Fruit fly (Drosophila melanogaster): ENCODE data around the gene CG31624.

CG31624 gene

dm6 chr2L:21214961-21215362 is 14.8 kb upstream of the CG31624 start (continued):
- TF ChIP-seq vvl (GFP tag; IDR thresholded peaks at IDR 0.05): peak; percentile 51; the same call in 1 of the 2 replicates
- TF ChIP-seq da (GFP tag; optimal IDR thresholded peaks at IDR 0.05): no peak
- no peak for TF ChIP-seq Max (GFP tag; optimal IDR thresholded peaks at IDR 0.05)
- TF ChIP-seq NfI (GFP tag; optimal IDR thresholded peaks at IDR 0.05): no peak
- TF ChIP-seq CG15479 (GFP tag; optimal IDR thresholded peaks at IDR 0.05): peak; percentile 21
- no peak for TF ChIP-seq CG8281 (tag; optimal IDR thresholded peaks at IDR 0.05)
- TF ChIP-seq CrebB (tag; optimal IDR thresholded peaks at IDR 0.05): no peak
- no peak for TF ChIP-seq CG30020 (tag; optimal IDR thresholded peaks at IDR 0.05)
- peak; percentile 42; the same call in 1 of the 2 replicates for TF ChIP-seq CG6272 (GFP tag; IDR thresholded peaks at IDR 0.05)
- peak; percentile 27 for TF ChIP-seq CG1233 (GFP tag; optimal IDR thresholded peaks at IDR 0.05)
- TF ChIP-seq az2 (GFP tag; optimal IDR thresholded peaks at IDR 0.05): no peak
- TF ChIP-seq danr (GFP tag; IDR thresholded peaks at IDR 0.05): no peak
- no peak for TF ChIP-seq sens-2 (GFP tag; IDR thresholded peaks at IDR 0.05)
- TF ChIP-seq CG10274 (GFP tag; optimal IDR thresholded peaks at IDR 0.05): no peak
- peak in 1 of 2 experiments; percentile 65 for TF ChIP-seq Hr51 (GFP tag; optimal IDR thresholded peaks at IDR 0.05)
- TF ChIP-seq H15 (GFP tag; IDR thresholded peaks at IDR 0.05): 0 out of 3 replicates have a peak, but pooled peaks have one; percentile 37
- TF ChIP-seq CG6654 (GFP tag; optimal IDR thresholded peaks at IDR 0.05): no peak
- TF ChIP-seq z (GFP tag; IDR thresholded peaks at IDR 0.05): no peak
- TF ChIP-seq CG17359 (tag; optimal IDR thresholded peaks at IDR 0.05): peak; percentile 53
- peak; percentile 42; the same call in 1 of the 2 replicates for TF ChIP-seq Rfx (GFP tag; IDR thresholded peaks at IDR 0.05)
- TF ChIP-seq Six4 (GFP tag; optimal IDR thresholded peaks at IDR 0.05): no peak
- peak; percentile 2 for TF ChIP-seq Neu2 (GFP tag; optimal IDR thresholded peaks at IDR 0.05; ENCODE audit: borderline replicate concordance)
- TF ChIP-seq C15 (GFP tag; IDR thresholded peaks at IDR 0.05): no peak
- peak; percentile 62 for TF ChIP-seq CG5245 (GFP tag; optimal IDR thresholded peaks at IDR 0.05)
- no peak for TF ChIP-seq al (GFP tag; IDR thresholded peaks at IDR 0.05)
- peak; percentile 19 for TF ChIP-seq dmrt11E (tag; optimal IDR thresholded peaks at IDR 0.05)
- no peak for TF ChIP-seq Nf-YC (tag; optimal IDR thresholded peaks at IDR 0.05)
- no peak for TF ChIP-seq tap (tag; optimal IDR thresholded peaks at IDR 0.05)
- no peak for TF ChIP-seq CG17912 (GFP tag; optimal IDR thresholded peaks at IDR 0.05)
- no peak; the same call in 3 of the 4 replicates for TF ChIP-seq Gug (GFP tag; IDR thresholded peaks at IDR 0.05)
- TF ChIP-seq CG17829 (tag; optimal IDR thresholded peaks at IDR 0.05): peak; percentile 40
- no peak for TF ChIP-seq CG2116 (GFP tag; optimal IDR thresholded peaks at IDR 0.05)
- TF ChIP-seq pnt (GFP tag; optimal IDR thresholded peaks at IDR 0.05): peak; percentile 22
- TF ChIP-seq dpn (GFP tag; optimal IDR thresholded peaks at IDR 0.05): peak in 1 of 2 experiments; percentile 63
- TF ChIP-seq sna (GFP tag; IDR thresholded peaks at IDR 0.05; ENCODE audit: partially characterized antibody): no peak
- no peak for TF ChIP-seq ftz-f1 (GFP tag; optimal IDR thresholded peaks at IDR 0.05)
- TF ChIP-seq CG8089 (GFP tag; optimal IDR thresholded peaks at IDR 0.05): peak; percentile 9
- TF ChIP-seq CG17328 (GFP tag; IDR thresholded peaks at IDR 0.05): peak; percentile 57
- no peak for TF ChIP-seq gem (tag; optimal IDR thresholded peaks at IDR 0.05)
- TF ChIP-seq CG2678 (tag; optimal IDR thresholded peaks at IDR 0.05): no peak
- TF ChIP-seq Hmr (GFP tag; optimal IDR thresholded peaks at IDR 0.05): peak; percentile 20
- TF ChIP-seq CG30431 (GFP tag; optimal IDR thresholded peaks at IDR 0.05): no peak
- peak; percentile 71 for TF ChIP-seq CG33213 (GFP tag; optimal IDR thresholded peaks at IDR 0.05)
- peak; percentile 50 for TF ChIP-seq CG7839 (tag; optimal IDR thresholded peaks at IDR 0.05)
- TF ChIP-seq gcm2 (GFP tag; optimal IDR thresholded peaks at IDR 0.05): no peak
- TF ChIP-seq CG3065 (GFP tag; optimal IDR thresholded peaks at IDR 0.05): no peak
- peak; percentile 43 for TF ChIP-seq jumu (GFP tag; optimal IDR thresholded peaks at IDR 0.05)
- TF ChIP-seq MESR4 (GFP tag; optimal IDR thresholded peaks at IDR 0.05): no peak
- TF ChIP-seq stwl (tag; optimal IDR thresholded peaks at IDR 0.05): no peak
- no peak for TF ChIP-seq ap (GFP tag; IDR thresholded peaks at IDR 0.05)
- no peak for TF ChIP-seq CG5180 (GFP tag; optimal IDR thresholded peaks at IDR 0.05)
